Fruit fly (Drosophila melanogaster) whole organism, embryonic: ENCODE results near the gene CG42716.

Source experiments
- CG1024 ChIP-seq: fragments of 200-800 bp; sonication (Bioruptor generic); IDR thresholded peaks from 2 replicates; pipeline ENCODE4 v1.3.6; 2022; ENCODE audit warnings: missing biosample characterization, missing genetic modification characterization
- CG10959 ChIP-seq: fragments of 200-800 bp; sonication (Bioruptor generic); IDR thresholded peaks from 2 replicates; pipeline ENCODE4 v1.3.6; 2022; ENCODE audit warnings: missing biosample characterization, missing genetic modification characterization
- CG11695 ChIP-seq: fragments of 200-800 bp; sonication (Bioruptor generic); IDR thresholded peaks from 3 replicates; pipeline ENCODE4 v1.3.6; 2022; ENCODE audit warnings: missing biosample characterization, missing genetic modification characterization
- CG12219 ChIP-seq: fragments of 200-800 bp; sonication (Bioruptor generic); optimal IDR thresholded peaks from 3 replicates; lab custom pipeline; 2018; ENCODE audit warnings: missing biosample characterization, mild to moderate bottlenecking, missing genetic modification characterization
- CG12299 ChIP-seq: fragments of 200-800 bp; sonication (Bioruptor generic); optimal IDR thresholded peaks from 2 replicates; lab custom pipeline; 2018; ENCODE audit warnings: missing biosample characterization, mild to moderate bottlenecking, missing genetic modification characterization
- CG1233 ChIP-seq: fragments of 200-800 bp; sonication (Bioruptor generic); optimal IDR thresholded peaks from 4 replicates; lab custom pipeline; 2018; ENCODE audit warnings: missing biosample characterization, mild to moderate bottlenecking, missing genetic modification characterization
- CG12391 ChIP-seq: fragments of 200-800 bp; sonication (Bioruptor generic); optimal IDR thresholded peaks from 3 replicates; lab custom pipeline; 2018; ENCODE audit warnings: missing biosample characterization, mild to moderate bottlenecking, missing genetic modification characterization, moderate library complexity
- CG12769 ChIP-seq: fragments of 200-800 bp; sonication (Bioruptor generic); optimal IDR thresholded peaks from 2 replicates; lab custom pipeline; 2019; ENCODE audit warnings: missing biosample characterization, mild to moderate bottlenecking, missing genetic modification characterization, moderate library complexity
- CG13775 ChIP-seq: fragments of 200-800 bp; sonication (Bioruptor generic); optimal IDR thresholded peaks from 3 replicates; lab custom pipeline; 2017; ENCODE audit warnings: missing biosample characterization, mild to moderate bottlenecking, missing genetic modification characterization
- CG14710 ChIP-seq: fragments of 200-800 bp; sonication (Bioruptor generic); optimal IDR thresholded peaks from 3 replicates; lab custom pipeline; 2019; ENCODE audit warnings: missing biosample characterization, mild to moderate bottlenecking, missing genetic modification characterization, moderate library complexity
- CG1602 ChIP-seq: fragments of 200-800 bp; sonication (Bioruptor generic); optimal IDR thresholded peaks from 3 replicates; lab custom pipeline; 2016; ENCODE audit warnings: missing biosample characterization, missing genetic modification characterization
- CG17829 ChIP-seq: fragments of 200-800 bp; optimal IDR thresholded peaks from 2 replicates; lab custom pipeline; 2019; ENCODE audit warnings: missing biosample characterization, mild to moderate bottlenecking, missing genetic modification characterization, moderate library complexity
- CG18011 ChIP-seq: fragments of 200-800 bp; sonication (Bioruptor generic); optimal IDR thresholded peaks from 2 replicates; lab custom pipeline; 2017; ENCODE audit warnings: missing biosample characterization, missing genetic modification characterization, mild to moderate bottlenecking, moderate library complexity, missing genotype
- CG2199 ChIP-seq: fragments of 200-800 bp; sonication (Bioruptor generic); IDR thresholded peaks from 3 replicates; pipeline ENCODE4 v1.3.6; 2022; ENCODE audit warnings: missing biosample characterization, missing genetic modification characterization
- CG34376 ChIP-seq: fragments of 200-800 bp; sonication (Bioruptor generic); optimal IDR thresholded peaks from 2 replicates; lab custom pipeline; 2018; ENCODE audit warnings: missing biosample characterization, mild to moderate bottlenecking, missing genetic modification characterization
- CG6813 ChIP-seq: fragments of 200-800 bp; sonication (Bioruptor generic); optimal IDR thresholded peaks from 2 replicates; lab custom pipeline; 2017; ENCODE audit warnings: missing biosample characterization, missing genetic modification characterization, mild to moderate bottlenecking, moderate library complexity, missing genetic modification reagents
- CG7987 ChIP-seq: fragments of 200-800 bp; sonication (Bioruptor generic); optimal IDR thresholded peaks from 2 replicates; lab custom pipeline; 2018; ENCODE audit warnings: missing biosample characterization, mild to moderate bottlenecking, missing genetic modification characterization, moderate library complexity
- CG8359 ChIP-seq: fragments of 200-800 bp; sonication (Bioruptor generic); optimal IDR thresholded peaks from 2 replicates; lab custom pipeline; 2017; ENCODE audit warnings: missing biosample characterization, mild to moderate bottlenecking, missing genetic modification characterization, borderline replicate concordance
- CG8388 ChIP-seq: fragments of 200-800 bp; sonication (Bioruptor generic); optimal IDR thresholded peaks from 2 replicates; lab custom pipeline; 2019; ENCODE audit warnings: missing biosample characterization, mild to moderate bottlenecking, missing genetic modification characterization, moderate library complexity
- CG8944 ChIP-seq: fragments of 200-800 bp; sonication (Bioruptor generic); optimal IDR thresholded peaks from 3 replicates; lab custom pipeline; 2016; ENCODE audit warnings: missing biosample characterization, missing genetic modification characterization
- CG9609 ChIP-seq: fragments of 200-800 bp; sonication (Bioruptor generic); optimal IDR thresholded peaks from 3 replicates; lab custom pipeline; 2016; ENCODE audit warnings: missing biosample characterization, missing genetic modification characterization
- CG9817 ChIP-seq: fragments of 200-800 bp; sonication (Bioruptor generic); optimal IDR thresholded peaks from 2 replicates; lab custom pipeline; 2018; ENCODE audit warnings: missing biosample characterization, mild to moderate bottlenecking, missing genetic modification characterization, moderate library complexity
- CG9932 ChIP-seq: fragments of 200-800 bp; sonication (Bioruptor generic); IDR thresholded peaks from 2 replicates; pipeline ENCODE4 v1.3.6; 2022; ENCODE audit warnings: missing biosample characterization, missing genetic modification characterization
- Dip3 ChIP-seq: fragments of 200-800 bp; sonication (Bioruptor generic); optimal IDR thresholded peaks from 3 replicates; lab custom pipeline; 2016; ENCODE audit warnings: missing biosample characterization, missing genetic modification characterization
- Drgx ChIP-seq: fragments of 200-800 bp; sonication (Bioruptor generic); IDR thresholded peaks from 2 replicates; pipeline ENCODE4 v1.3.6; 2022; ENCODE audit warnings: missing biosample characterization, missing genetic modification characterization
- HLH4C ChIP-seq: fragments of 200-800 bp; sonication (Bioruptor generic); IDR thresholded peaks from 3 replicates; pipeline ENCODE4 v1.3.6; 2022; ENCODE audit warnings: missing biosample characterization, missing genetic modification characterization; ENCODE audit not compliant: partially characterized antibody
- HmgZ ChIP-seq: fragments of 200-800 bp; sonication (Bioruptor generic); optimal IDR thresholded peaks from 2 replicates; lab custom pipeline; 2018; ENCODE audit warnings: missing biosample characterization, mild to moderate bottlenecking, missing genetic modification characterization
- Hr78 ChIP-seq, 2 experiments: fragments of 200-800 bp in 1 of 2; fragments of >200 bp in 1 of 2; sonication (Bioruptor generic) in 1 of 2; optimal IDR thresholded peaks; 2 replicates each; lab custom pipeline; 2017 to 2019; ENCODE audit warnings: missing biosample characterization in 2 of 2, missing genetic modification characterization in 2 of 2, mild to moderate bottlenecking in 1 of 2, moderate library complexity in 1 of 2
- NK7.1 ChIP-seq: fragments of 200-800 bp; sonication (Bioruptor generic); optimal IDR thresholded peaks from 3 replicates; lab custom pipeline; 2016; ENCODE audit warnings: missing biosample characterization, missing genetic modification characterization
- Nf-YB ChIP-seq: fragments of 200-800 bp; sonication (Bioruptor generic); optimal IDR thresholded peaks from 3 replicates; lab custom pipeline; 2019; ENCODE audit warnings: missing biosample characterization, mild to moderate bottlenecking, missing genetic modification characterization, moderate library complexity
- Opbp ChIP-seq: fragments of 200-800 bp; sonication (Bioruptor generic); IDR thresholded peaks from 3 replicates; pipeline ENCODE4 v1.3.6; 2022; ENCODE audit warnings: missing biosample characterization, missing genetic modification characterization; ENCODE audit not compliant: partially characterized antibody
- Optix ChIP-seq: fragments of 200-800 bp; sonication (Bioruptor generic); IDR thresholded peaks from 3 replicates; pipeline ENCODE4 v1.3.6; 2022; ENCODE audit warnings: missing biosample characterization, missing genetic modification characterization
- PHDP ChIP-seq: fragments of 200-800 bp; sonication (Bioruptor generic); optimal IDR thresholded peaks from 3 replicates; lab custom pipeline; 2018; ENCODE audit warnings: missing biosample characterization, mild to moderate bottlenecking, missing genetic modification characterization, moderate library complexity
- cg ChIP-seq: fragments of 200-800 bp; sonication (Bioruptor generic); optimal IDR thresholded peaks from 3 replicates; lab custom pipeline; 2019; ENCODE audit warnings: missing biosample characterization, mild to moderate bottlenecking, missing genetic modification characterization, moderate library complexity
- danr ChIP-seq: fragments of 200-800 bp; sonication (Bioruptor generic); IDR thresholded peaks from 2 replicates; pipeline ENCODE4 v1.3.6; 2022; ENCODE audit warnings: missing biosample characterization, missing genetic modification characterization
- esg ChIP-seq: fragments of 200-800 bp; sonication (Bioruptor generic); conservative IDR thresholded peaks from 2 replicates; pipeline ENCODE4 v1.3.6; 2022; ENCODE audit warnings: missing biosample characterization, missing genetic modification characterization
- grau ChIP-seq: fragments of 200-800 bp; optimal IDR thresholded peaks from 3 replicates; lab custom pipeline; 2019; ENCODE audit warnings: missing biosample characterization, mild to moderate bottlenecking, missing genetic modification characterization, moderate library complexity
- lab ChIP-seq: fragments of 200-800 bp; sonication (Bioruptor generic); optimal IDR thresholded peaks from 3 replicates; lab custom pipeline; 2017; ENCODE audit warnings: missing biosample characterization, missing genetic modification characterization, mild to moderate bottlenecking, moderate library complexity, missing genetic modification reagents
- onecut ChIP-seq: fragments of 200-800 bp; sonication (Bioruptor generic); IDR thresholded peaks from 2 replicates; pipeline ENCODE4 v1.3.6; 2022; ENCODE audit warnings: missing biosample characterization, missing genetic modification characterization
- p53 ChIP-seq: fragments of 200-800 bp; sonication (Bioruptor generic); optimal IDR thresholded peaks from 2 replicates; lab custom pipeline; 2016; ENCODE audit warnings: missing biosample characterization, missing genetic modification characterization
- pfk ChIP-seq: fragments of 200-800 bp; sonication (Bioruptor generic); optimal IDR thresholded peaks from 2 replicates; lab custom pipeline; 2018; ENCODE audit warnings: missing biosample characterization, mild to moderate bottlenecking, missing genetic modification characterization, moderate library complexity
- psq ChIP-seq: fragments of 200-800 bp; sonication (Bioruptor generic); optimal IDR thresholded peaks from 2 replicates; lab custom pipeline; 2017; ENCODE audit warnings: missing biosample characterization, missing genetic modification characterization
- pzg ChIP-seq: fragments of 200-800 bp; sonication (Bioruptor generic); optimal IDR thresholded peaks from 3 replicates; lab custom pipeline; 2018; ENCODE audit warnings: missing biosample characterization, mild to moderate bottlenecking, missing genetic modification characterization, moderate library complexity
- sqz ChIP-seq: fragments of 200-800 bp; sonication (Bioruptor generic); optimal IDR thresholded peaks from 3 replicates; lab custom pipeline; 2018; ENCODE audit warnings: missing biosample characterization, mild to moderate bottlenecking, missing genetic modification characterization
- sr ChIP-seq: fragments of 200-800 bp; sonication (Bioruptor generic); IDR thresholded peaks from 3 replicates; pipeline ENCODE4 v1.3.6; 2022; ENCODE audit warnings: missing biosample characterization, missing genetic modification characterization
- toy ChIP-seq: fragments of 200-800 bp; sonication (Bioruptor generic); IDR thresholded peaks from 2 replicates; pipeline ENCODE4 v1.3.6; 2022; ENCODE audit warnings: missing biosample characterization, missing genetic modification characterization
- tup ChIP-seq: fragments of 200-800 bp; sonication (Bioruptor generic); optimal IDR thresholded peaks from 2 replicates; lab custom pipeline; 2016; ENCODE audit warnings: missing biosample characterization, mild to moderate bottlenecking, missing genetic modification characterization, moderate library complexity
- unpg ChIP-seq: fragments of 200-800 bp; sonication (Bioruptor generic); optimal IDR thresholded peaks from 3 replicates; lab custom pipeline; 2018; ENCODE audit warnings: missing biosample characterization, mild to moderate bottlenecking, missing genetic modification characterization, moderate library complexity
- zen ChIP-seq: fragments of 200-800 bp; sonication (Bioruptor generic); optimal IDR thresholded peaks from 3 replicates; lab custom pipeline; 2018; ENCODE audit warnings: missing biosample characterization, mild to moderate bottlenecking, missing genetic modification characterization, moderate library complexity

CG42716 gene

DNA sequence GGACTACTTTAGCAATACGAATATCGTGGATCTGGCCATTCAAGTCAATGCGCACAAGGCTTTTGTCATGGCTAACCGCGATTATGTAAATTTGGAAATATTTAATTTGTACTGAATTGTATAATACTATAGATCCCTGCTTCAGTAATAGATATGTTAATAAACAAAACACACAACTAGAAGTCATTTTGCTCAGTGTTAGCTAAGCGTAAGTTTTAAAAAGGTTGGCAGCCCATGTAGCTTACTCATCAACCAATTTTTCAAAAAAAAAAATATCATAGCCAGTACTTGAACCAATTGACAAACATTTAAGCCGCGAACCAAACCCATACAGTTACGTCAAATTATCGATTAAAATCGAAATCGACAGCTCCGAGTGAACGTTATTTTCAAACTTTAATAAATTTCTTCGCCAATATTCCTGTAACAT, 3.5 kb downstream of the CG42716 start (continued):
- TF ChIP-seq unpg (GFP tag; lab: Kevin White, UChicago) (peak; percentile 77), HmgZ (peak; percentile 93), CG14710 (peak; percentile 90), Dip3 (GFP tag; lab: Kevin White, UChicago) (peak; percentile 59), Optix (GFP tag; lab: Robert Waterston, UW) (peak; percentile 61; the same call in 1 of the 3 replicates), HLH4C (GFP tag; lab: Robert Waterston, UW) (peak; percentile 44; the same call in 1 of the 3 replicates), lab (GFP tag; lab: Kevin White, UChicago) (peak; percentile 86), CG1233 (GFP tag; lab: Kevin White, UChicago) (peak; percentile 53), CG12391 (peak; percentile 82), CG2199 (GFP tag; lab: Robert Waterston, UW) (peak; percentile 90), CG34376 (peak; percentile 73), CG12299 (tag; lab: Kevin White, UChicago) (peak; percentile 62), Opbp (peak; percentile 66; the same call in 2 of the 3 replicates), zen (peak; percentile 75), Hr78 (GFP tag; optimal IDR thresholded peaks at IDR 0.05; lab: Kevin White, UChicago) (no peak), tup (GFP tag; lab: Kevin White, UChicago) (peak; percentile 6), Drgx (peak; percentile 85), pfk (GFP tag; lab: Kevin White, UChicago) (no peak), CG10959 (0 out of 2 replicates have a peak, but pooled peaks have one; percentile 28), CG9932 (peak; percentile 85), CG11695 (GFP tag; lab: Robert Waterston, UW) (peak; percentile 76), CG18011 (GFP tag; lab: Kevin White, UChicago) (peak; percentile 69), PHDP (peak; percentile 80), danr (0 out of 2 replicates have a peak, but pooled peaks have one; percentile 14), CG13775 (peak; percentile 62), toy (0 out of 2 replicates have a peak, but pooled peaks have one; percentile 26), Nf-YB (GFP tag; lab: Kevin White, UChicago) (peak; percentile 48), CG1602 (peak; percentile 43), cg (GFP tag; lab: Kevin White, UChicago) (no peak), CG9817 (peak; percentile 55), CG1024 (GFP tag; lab: Robert Waterston, UW) (peak; percentile 63; the same call in 1 of the 2 replicates), CG12769 (tag; lab: Kevin White, UChicago) (peak; percentile 88), CG7987 (GFP tag; lab: Kevin White, UChicago) (peak; percentile 62), onecut (GFP tag; lab: Robert Waterston, UW) (peak; percentile 70), esg (GFP tag; lab: Robert Waterston, UW) (peak; percentile 59), CG8359 (GFP tag; lab: Kevin White, UChicago) (peak; percentile 35), pzg (peak; percentile 92), CG12219 (GFP tag; lab: Kevin White, UChicago) (peak; percentile 81), psq (GFP tag; lab: Kevin White, UChicago) (peak; percentile 23), CG6813 (GFP tag; lab: Kevin White, UChicago) (peak; percentile 70), p53 (peak; percentile 48), CG17829 (tag; lab: Kevin White, UChicago) (peak; percentile 80), sr (GFP tag; lab: Robert Waterston, UW) (no peak), CG8388 (peak; percentile 68), grau (tag; lab: Kevin White, UChicago) (peak; percentile 76), NK7.1 (peak; percentile 43), CG8944 (GFP tag; lab: Kevin White, UChicago) (peak; percentile 52), sqz (GFP tag; lab: Kevin White, UChicago) (no peak), CG9609 (peak; percentile 60)
